Worm (Caenorhabditis elegans): ENCODE measurements around the gene pmt-2.

pmt-2 gene

ce11 chrV:4640501-4641150, 12.2 kb downstream of the pmt-2 start:
- TF ChIP-seq hmbx-1 (tag; optimal IDR thresholded peaks at IDR 0.05), result no peak
- TF ChIP-seq sea-1 (GFP tag; conservative IDR thresholded peaks at IDR 0.05), result no peak
- TF ChIP-seq F13C5.2 (tag; optimal IDR thresholded peaks at IDR 0.05), result no peak
- no peak for TF ChIP-seq tbx-11 (GFP tag; IDR thresholded peaks at IDR 0.05)
- TF ChIP-seq pes-1 (GFP tag; IDR thresholded peaks at IDR 0.05), result no peak
- TF ChIP-seq hnd-1 (tag; optimal IDR thresholded peaks at IDR 0.05), result no peak
- TF ChIP-seq ama-1 (optimal IDR thresholded peaks at IDR 0.05), result no peak
- no peak for TF ChIP-seq flt-1 (GFP tag; IDR thresholded peaks at IDR 0.05)
- TF ChIP-seq ceh-13 (GFP tag; optimal IDR thresholded peaks at IDR 0.05), result no peak
- TF ChIP-seq ets-7 (tag; optimal IDR thresholded peaks at IDR 0.05), result no peak
- TF ChIP-seq ceh-36 (tag; optimal IDR thresholded peaks at IDR 0.05), result no peak
- no peak for TF ChIP-seq aly-1 (tag; optimal IDR thresholded peaks at IDR 0.05)
- no peak for TF ChIP-seq scrt-1 (GFP tag; IDR thresholded peaks at IDR 0.05)
- TF ChIP-seq hmg-4 (GFP tag; optimal IDR thresholded peaks at IDR 0.05), result no peak
- TF ChIP-seq tbx-37 (GFP tag; conservative IDR thresholded peaks at IDR 0.05), result no peak

ce11 chrV:4642691-4643090, 14.3 kb downstream of the pmt-2 start, which contains the start of gene soc-1:
Gene soc-1, plus strand, starts transcription at chrV:4642952.
- TF ChIP-seq sea-1 (GFP tag; conservative IDR thresholded peaks at IDR 0.05), result no peak
- TF ChIP-seq tbx-37 (GFP tag; conservative IDR thresholded peaks at IDR 0.05), result no peak

- TF ChIP-seq flt-1 (GFP tag; IDR thresholded peaks at IDR 0.05), result no peak
- TF ChIP-seq scrt-1 (GFP tag; IDR thresholded peaks at IDR 0.05), result no peak
- no peak for TF ChIP-seq sea-1 (GFP tag; conservative IDR thresholded peaks at IDR 0.05)
- TF ChIP-seq aly-1 (tag; optimal IDR thresholded peaks at IDR 0.05), result no peak
- TF ChIP-seq tbx-11 (GFP tag; IDR thresholded peaks at IDR 0.05), result no peak
- no peak for TF ChIP-seq pes-1 (GFP tag; IDR thresholded peaks at IDR 0.05)
- no peak for TF ChIP-seq hnd-1 (tag; optimal IDR thresholded peaks at IDR 0.05)
These were observed 19.0 kb downstream of the pmt-2 start for ce11 chrV:4647279-4647819.

ce11 chrV:4647857-4648256, 19.5 kb downstream of the pmt-2 start, which contains the start of gene F41F3.3:
Gene F41F3.3, minus strand, starts transcription at chrV:4648239.
- TF ChIP-seq scrt-1 (GFP tag; IDR thresholded peaks at IDR 0.05), result peak; percentile 76
- TF ChIP-seq hmg-4 (GFP tag; optimal IDR thresholded peaks at IDR 0.05), result peak; percentile 33
- no peak for TF ChIP-seq B0310.2 (tag; optimal IDR thresholded peaks at IDR 0.05)
- TF ChIP-seq sea-1 (GFP tag; conservative IDR thresholded peaks at IDR 0.05), result no peak
- peak; percentile 47 for TF ChIP-seq aly-1 (tag; optimal IDR thresholded peaks at IDR 0.05)

ce11 chrV:4648527-4648926, 20.1 kb downstream of the pmt-2 start, which contains the start of gene F41F3.8:
Gene F41F3.8, plus strand, starts transcription at chrV:4648827.
- TF ChIP-seq hmbx-1 (tag; optimal IDR thresholded peaks at IDR 0.05) (no peak), hnd-1 (tag; optimal IDR thresholded peaks at IDR 0.05) (no peak), pes-1 (GFP tag; IDR thresholded peaks at IDR 0.05) (no peak), sea-1 (GFP tag; conservative IDR thresholded peaks at IDR 0.05) (no peak), B0310.2 (tag; optimal IDR thresholded peaks at IDR 0.05) (no peak), aly-1 (tag; optimal IDR thresholded peaks at IDR 0.05) (no peak), ets-7 (tag; optimal IDR thresholded peaks at IDR 0.05) (no peak), ama-1 (optimal IDR thresholded peaks at IDR 0.05) (no peak), F13C5.2 (tag; optimal IDR thresholded peaks at IDR 0.05) (no peak)

- TF ChIP-seq pes-1 (GFP tag; IDR thresholded peaks at IDR 0.05) (no peak), hmg-4 (GFP tag; optimal IDR thresholded peaks at IDR 0.05) (no peak), flt-1 (GFP tag; IDR thresholded peaks at IDR 0.05) (no peak), aly-1 (tag; optimal IDR thresholded peaks at IDR 0.05) (no peak), hnd-1 (tag; optimal IDR thresholded peaks at IDR 0.05) (no peak), ama-1 (optimal IDR thresholded peaks at IDR 0.05) (no peak), sea-1 (GFP tag; conservative IDR thresholded peaks at IDR 0.05) (no peak), F13C5.2 (tag; optimal IDR thresholded peaks at IDR 0.05) (no peak), tra-4 (tag; optimal IDR thresholded peaks at IDR 0.05) (no peak), ets-7 (tag; optimal IDR thresholded peaks at IDR 0.05) (no peak), scrt-1 (GFP tag; IDR thresholded peaks at IDR 0.05) (no peak), B0310.2 (tag; optimal IDR thresholded peaks at IDR 0.05) (no peak), tbx-11 (GFP tag; IDR thresholded peaks at IDR 0.05) (no peak), hmbx-1 (tag; optimal IDR thresholded peaks at IDR 0.05) (no peak), tbx-37 (GFP tag; conservative IDR thresholded peaks at IDR 0.05) (no peak), ceh-36 (tag; optimal IDR thresholded peaks at IDR 0.05) (no peak), ceh-13 (GFP tag; optimal IDR thresholded peaks at IDR 0.05) (no peak)
These were observed 21.4 kb downstream of the pmt-2 start for ce11 chrV:4649649-4650384.

- TF ChIP-seq hmbx-1 (tag; optimal IDR thresholded peaks at IDR 0.05) (no peak), tra-4 (tag; optimal IDR thresholded peaks at IDR 0.05) (no peak), ama-1 (optimal IDR thresholded peaks at IDR 0.05) (no peak), aly-1 (tag; optimal IDR thresholded peaks at IDR 0.05) (no peak), F13C5.2 (tag; optimal IDR thresholded peaks at IDR 0.05) (no peak), ceh-13 (GFP tag; optimal IDR thresholded peaks at IDR 0.05) (no peak), sea-1 (GFP tag; conservative IDR thresholded peaks at IDR 0.05) (no peak), pes-1 (GFP tag; IDR thresholded peaks at IDR 0.05) (no peak), hmg-4 (GFP tag; optimal IDR thresholded peaks at IDR 0.05) (no peak), flt-1 (GFP tag; IDR thresholded peaks at IDR 0.05) (no peak), ets-7 (tag; optimal IDR thresholded peaks at IDR 0.05) (no peak), scrt-1 (GFP tag; IDR thresholded peaks at IDR 0.05) (no peak)
These were observed 23.1 kb downstream of the pmt-2 start for ce11 chrV:4651480-4651879.
